Worm (Caenorhabditis elegans): ENCODE results near the gene Y69A2AR.28.

Y69A2AR.28 gene

DNA sequence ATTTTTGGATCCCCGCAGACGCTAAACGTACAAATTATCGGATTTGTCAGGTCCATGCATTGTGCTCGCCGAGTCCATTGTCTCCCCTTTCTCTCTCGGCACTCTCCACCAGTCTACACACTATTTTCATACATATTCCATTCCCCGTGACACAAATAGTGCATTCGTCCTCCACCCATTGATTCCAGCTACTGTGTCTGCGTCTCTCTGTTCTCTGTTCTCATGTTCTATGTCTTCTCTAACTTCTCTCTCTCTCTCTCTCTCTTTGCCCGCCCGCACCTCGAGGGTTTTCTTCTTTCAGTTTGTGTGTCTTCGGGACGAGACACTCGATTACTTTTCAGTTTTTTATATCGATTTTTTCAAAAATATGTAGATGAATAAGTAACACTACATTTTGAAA lies 13.2 kb downstream of the Y69A2AR.28 start:
- TF ChIP-seq unc-42 (tag; optimal IDR thresholded peaks at IDR 0.05) = peak; percentile 66
- TF ChIP-seq pqm-1 (tag; optimal IDR thresholded peaks at IDR 0.05) = no peak
- TF ChIP-seq che-1 (tag; optimal IDR thresholded peaks at IDR 0.05) = no peak
- no peak for TF ChIP-seq ama-1 (optimal IDR thresholded peaks at IDR 0.05)
- TF ChIP-seq lin-11 (tag; optimal IDR thresholded peaks at IDR 0.05) = no peak
- TF ChIP-seq nfya-1 (tag; optimal IDR thresholded peaks at IDR 0.05) = peak; percentile 83
- no peak for TF ChIP-seq sox-4 (tag; optimal IDR thresholded peaks at IDR 0.05)
- no peak for TF ChIP-seq mec-3 (tag; optimal IDR thresholded peaks at IDR 0.05; ENCODE audit: borderline replicate concordance)
- no peak for TF ChIP-seq npax-4 (tag; optimal IDR thresholded peaks at IDR 0.05)
- TF ChIP-seq ref-2 (tag; optimal IDR thresholded peaks at IDR 0.05) = peak; percentile 51
- no peak for TF ChIP-seq T23F11.4 (GFP tag; optimal IDR thresholded peaks at IDR 0.05)
- TF ChIP-seq syd-9 (tag; optimal IDR thresholded peaks at IDR 0.05) = no peak
- TF ChIP-seq ceh-18 (tag; optimal IDR thresholded peaks at IDR 0.05) = peak; percentile 87
- no peak for TF ChIP-seq ceh-19 (GFP tag; optimal IDR thresholded peaks at IDR 0.05)
- TF ChIP-seq fax-1 (tag; optimal IDR thresholded peaks at IDR 0.05) = no peak
- TF ChIP-seq pax-1 (tag; optimal IDR thresholded peaks at IDR 0.05) = no peak
- TF ChIP-seq fkh-10 (GFP tag; optimal IDR thresholded peaks at IDR 0.05) = peak; percentile 10
- no peak for TF ChIP-seq gmeb-2 (tag; optimal IDR thresholded peaks at IDR 0.05)
- peak; percentile 22 for TF ChIP-seq K09A11.1 (tag; optimal IDR thresholded peaks at IDR 0.05; ENCODE audit: insufficient read depth)
- TF ChIP-seq unc-86 (tag; optimal IDR thresholded peaks at IDR 0.05) = no peak
- no peak for TF ChIP-seq ceh-9 (tag; optimal IDR thresholded peaks at IDR 0.05)
- TF ChIP-seq zip-5 (tag; optimal IDR thresholded peaks at IDR 0.05) = no peak
- no peak for TF ChIP-seq eyg-1 (tag; optimal IDR thresholded peaks at IDR 0.05)
- TF ChIP-seq elt-4 (tag; optimal IDR thresholded peaks at IDR 0.05) = no peak
- TF ChIP-seq ceh-6 (GFP tag; optimal IDR thresholded peaks at IDR 0.05) = no peak
- TF ChIP-seq hlh-6 (tag; optimal IDR thresholded peaks at IDR 0.05) = no peak
- TF ChIP-seq pat-9 (tag; optimal IDR thresholded peaks at IDR 0.05) = no peak
- TF ChIP-seq sdc-2 (tag; optimal IDR thresholded peaks at IDR 0.05) = no peak
- TF ChIP-seq ceh-34 (tag; optimal IDR thresholded peaks at IDR 0.05) = peak; percentile 40
- TF ChIP-seq ets-4 (tag; optimal IDR thresholded peaks at IDR 0.05) = no peak
- no peak for TF ChIP-seq K02D7.2 (tag; optimal IDR thresholded peaks at IDR 0.05)
- TF ChIP-seq nhr-11 (tag; optimal IDR thresholded peaks at IDR 0.05) = no peak
- peak; percentile 26 for TF ChIP-seq rnt-1 (tag; optimal IDR thresholded peaks at IDR 0.05)
- TF ChIP-seq nhr-232 (tag; optimal IDR thresholded peaks at IDR 0.05) = no peak
- no peak for TF ChIP-seq lim-6 (tag; optimal IDR thresholded peaks at IDR 0.05)
- no peak for TF ChIP-seq C38D4.7 (GFP tag; optimal IDR thresholded peaks at IDR 0.05)
- TF ChIP-seq elt-2 (tag; optimal IDR thresholded peaks at IDR 0.05) = no peak
- peak; percentile 16 for TF ChIP-seq pros-1 (tag; optimal IDR thresholded peaks at IDR 0.05)
- TF ChIP-seq hlh-15 (tag; optimal IDR thresholded peaks at IDR 0.05) = no peak
- no peak for TF ChIP-seq ceh-24 (tag; optimal IDR thresholded peaks at IDR 0.05)
- TF ChIP-seq unc-55 (GFP tag; optimal IDR thresholded peaks at IDR 0.05) = peak; percentile 82
- no peak for TF ChIP-seq C08G9.2 (tag; optimal IDR thresholded peaks at IDR 0.05)
- TF ChIP-seq tbx-7 (tag; optimal IDR thresholded peaks at IDR 0.05) = no peak
- no peak for TF ChIP-seq dve-1 (tag; optimal IDR thresholded peaks at IDR 0.05)
- TF ChIP-seq unc-3 (GFP tag; conservative IDR thresholded peaks at IDR 0.05) = no peak
- TF ChIP-seq unc-3 (tag; optimal IDR thresholded peaks at IDR 0.05) = no peak
- TF ChIP-seq pag-3 (tag; optimal IDR thresholded peaks at IDR 0.05; ENCODE audit: borderline replicate concordance) = no peak
- no peak for TF ChIP-seq Y22D7AL.16 (tag; optimal IDR thresholded peaks at IDR 0.05)
- TF ChIP-seq sox-2 (GFP tag; IDR thresholded peaks at IDR 0.05) = peak; percentile 87
- no peak for TF ChIP-seq ztf-16 (tag; optimal IDR thresholded peaks at IDR 0.05)
- no peak for TF ChIP-seq pha-4 (tag; optimal IDR thresholded peaks at IDR 0.05)
- TF ChIP-seq fkh-6 (tag; optimal IDR thresholded peaks at IDR 0.05) = peak; percentile 19
- TF ChIP-seq ceh-2 (tag; optimal IDR thresholded peaks at IDR 0.05) = no peak
- TF ChIP-seq ceh-22 (tag; optimal IDR thresholded peaks at IDR 0.05) = no peak
- peak; percentile 16 for TF ChIP-seq hlh-8 (tag; optimal IDR thresholded peaks at IDR 0.05)

Data from whole organism, late embryonic.